Fruit fly (Drosophila melanogaster) whole organism, embryonic: ENCODE data around the gene Rcd2.

ENCODE experiments used
- Asciz ChIP-seq: fragments of 200-800 bp; sonication (Bioruptor generic); optimal IDR thresholded peaks from 2 replicates; lab custom pipeline; 2017; ENCODE audit warnings: missing biosample characterization, mild to moderate bottlenecking, missing genetic modification characterization, missing genetic modification reagents
- Bgb ChIP-seq: fragments of 200-800 bp; sonication (Bioruptor generic); IDR thresholded peaks from 2 replicates; pipeline ENCODE4 v1.3.6; 2022; ENCODE audit warnings: missing biosample characterization, missing genetic modification characterization; ENCODE audit not compliant: partially characterized antibody
- CG11247 ChIP-seq: fragments of 200-800 bp; sonication (Bioruptor generic); IDR thresholded peaks from 2 replicates; pipeline ENCODE4 v1.3.6; 2022; ENCODE audit warnings: missing biosample characterization, missing genetic modification characterization
- CG11695 ChIP-seq: fragments of 200-800 bp; sonication (Bioruptor generic); IDR thresholded peaks from 3 replicates; pipeline ENCODE4 v1.3.6; 2022; ENCODE audit warnings: missing biosample characterization, missing genetic modification characterization
- CG12155 ChIP-seq: fragments of 200-800 bp; sonication (Bioruptor generic); optimal IDR thresholded peaks from 3 replicates; lab custom pipeline; 2016; ENCODE audit warnings: missing biosample characterization, missing genetic modification characterization
- CG13287 ChIP-seq: fragments of 200-800 bp; sonication (Bioruptor generic); IDR thresholded peaks from 2 replicates; pipeline ENCODE4 v1.3.6; 2022; ENCODE audit warnings: missing biosample characterization, missing genetic modification characterization; ENCODE audit not compliant: partially characterized antibody
- CG13894 ChIP-seq: fragments of 200-800 bp; sonication (Bioruptor generic); optimal IDR thresholded peaks from 3 replicates; lab custom pipeline; 2018; ENCODE audit warnings: missing biosample characterization, mild to moderate bottlenecking, missing genetic modification characterization, moderate library complexity
- CG18011 ChIP-seq: fragments of 200-800 bp; sonication (Bioruptor generic); optimal IDR thresholded peaks from 2 replicates; lab custom pipeline; 2017; ENCODE audit warnings: missing biosample characterization, missing genetic modification characterization, mild to moderate bottlenecking, moderate library complexity, missing genotype
- CG2199 ChIP-seq: fragments of 200-800 bp; sonication (Bioruptor generic); IDR thresholded peaks from 3 replicates; pipeline ENCODE4 v1.3.6; 2022; ENCODE audit warnings: missing biosample characterization, missing genetic modification characterization
- CG2202 ChIP-seq: fragments of 200-800 bp; sonication (Bioruptor generic); optimal IDR thresholded peaks from 2 replicates; lab custom pipeline; 2018; ENCODE audit warnings: missing biosample characterization, mild to moderate bottlenecking, missing genetic modification characterization
- CG30020 ChIP-seq: fragments of 200-800 bp; optimal IDR thresholded peaks from 2 replicates; lab custom pipeline; 2019; ENCODE audit warnings: missing biosample characterization, mild to moderate bottlenecking, missing genetic modification characterization, moderate library complexity
- CG30403 ChIP-seq: fragments of 200-800 bp; sonication (Bioruptor generic); optimal IDR thresholded peaks from 3 replicates; lab custom pipeline; 2016; ENCODE audit warnings: missing biosample characterization, missing genetic modification characterization
- CG32767 ChIP-seq: fragments of 200-800 bp; sonication (Bioruptor generic); IDR thresholded peaks from 2 replicates; pipeline ENCODE4 v1.3.6; 2022; ENCODE audit warnings: missing biosample characterization, missing genetic modification characterization
- CG32772 ChIP-seq: fragments of 200-800 bp; sonication (Bioruptor generic); IDR thresholded peaks from 2 replicates; pipeline ENCODE4 v1.3.6; 2022; ENCODE audit warnings: missing biosample characterization, missing genetic modification characterization
- CG3281 ChIP-seq: fragments of 200-800 bp; sonication (Bioruptor generic); optimal IDR thresholded peaks from 3 replicates; lab custom pipeline; 2017; ENCODE audit warnings: missing biosample characterization, mild to moderate bottlenecking, missing genetic modification characterization
- CG4820 ChIP-seq: fragments of 200-800 bp; sonication (Bioruptor generic); optimal IDR thresholded peaks from 3 replicates; lab custom pipeline; 2016; ENCODE audit warnings: missing biosample characterization, missing genetic modification characterization
- CG6175 ChIP-seq: fragments of 200-800 bp; sonication (Bioruptor generic); IDR thresholded peaks from 3 replicates; pipeline ENCODE4 v1.3.6; 2022; ENCODE audit warnings: missing biosample characterization, missing genetic modification characterization
- CG7745 ChIP-seq: fragments of 200-800 bp; sonication (Bioruptor generic); optimal IDR thresholded peaks from 2 replicates; lab custom pipeline; 2018; ENCODE audit warnings: missing biosample characterization, mild to moderate bottlenecking, missing genetic modification characterization, moderate library complexity
- Camta ChIP-seq: fragments of 200-800 bp; sonication (Bioruptor generic); optimal IDR thresholded peaks from 2 replicates; lab custom pipeline; 2016; ENCODE audit warnings: missing biosample characterization, missing genetic modification characterization
- CkIIα-i1 ChIP-seq: fragments of 200-800 bp; sonication (Bioruptor generic); IDR thresholded peaks from 2 replicates; pipeline ENCODE4 v1.3.6; 2022; ENCODE audit warnings: missing biosample characterization, missing genetic modification characterization
- Dref ChIP-seq: fragments of 200-800 bp; sonication (Bioruptor generic); IDR thresholded peaks from 2 replicates; pipeline ENCODE4 v1.3.6; 2022; ENCODE audit warnings: missing biosample characterization, missing genetic modification characterization
- Fer1 ChIP-seq: fragments of 200-800 bp; sonication (Bioruptor generic); optimal IDR thresholded peaks from 2 replicates; lab custom pipeline; 2017; ENCODE audit warnings: missing biosample characterization, mild to moderate bottlenecking, missing genetic modification characterization
- Gsc ChIP-seq: fragments of 200-800 bp; sonication (Bioruptor generic); IDR thresholded peaks from 2 replicates; pipeline ENCODE4 v1.3.6; 2022; ENCODE audit warnings: missing biosample characterization, missing genetic modification characterization
- Med ChIP-seq: fragments of 200-800 bp; sonication (Bioruptor generic); peaks from one replicate; lab custom pipeline; 2016; ENCODE audit warnings: missing biosample characterization, missing genetic modification characterization, mild to moderate bottlenecking, inconsistent platforms, moderate library complexity
- Neu2 ChIP-seq: fragments of 200-800 bp; sonication (Bioruptor generic); optimal IDR thresholded peaks from 3 replicates; lab custom pipeline; 2016; ENCODE audit warnings: missing biosample characterization, missing genetic modification characterization, borderline replicate concordance
- Pdp1 ChIP-seq, 2 experiments: fragments of 200-800 bp; sonication (Bioruptor generic); optimal IDR thresholded peaks; 3 replicates each; lab custom pipeline; 2016; ENCODE audit warnings: missing biosample characterization in 2 of 2, missing genetic modification characterization in 2 of 2, mild to moderate bottlenecking in 1 of 2, moderate library complexity in 1 of 2
- Ravus ChIP-seq: fragments of 200-800 bp; sonication (Bioruptor generic); IDR thresholded peaks from 2 replicates; pipeline ENCODE4 v1.3.6; 2022; ENCODE audit warnings: missing biosample characterization, missing genetic modification characterization
- TFAM ChIP-seq: fragments of 200-800 bp; sonication (Bioruptor generic); optimal IDR thresholded peaks from 2 replicates; lab custom pipeline; 2017; ENCODE audit warnings: missing biosample characterization, missing genetic modification characterization, inconsistent platforms
- cato ChIP-seq: fragments of 200-800 bp; sonication (Bioruptor generic); optimal IDR thresholded peaks from 2 replicates; lab custom pipeline; 2016; ENCODE audit warnings: missing biosample characterization, missing genetic modification characterization, borderline replicate concordance
- eve ChIP-seq, 2 experiments: fragments of >200 bp; optimal IDR thresholded peaks; 2 replicates each; lab custom pipeline; 2017; ENCODE audit warnings: missing biosample characterization in 2 of 2, missing genetic modification characterization in 2 of 2
- exex ChIP-seq: fragments of 200-800 bp; sonication (Bioruptor generic); optimal IDR thresholded peaks from 4 replicates; lab custom pipeline; 2018; ENCODE audit warnings: missing biosample characterization, mild to moderate bottlenecking, missing genetic modification characterization, moderate library complexity
- fd3F ChIP-seq: fragments of 200-800 bp; sonication (Bioruptor generic); optimal IDR thresholded peaks from 2 replicates; lab custom pipeline; 2018; ENCODE audit warnings: missing biosample characterization, mild to moderate bottlenecking, missing genetic modification characterization, moderate library complexity
- gem ChIP-seq: fragments of 200-800 bp; sonication (Bioruptor generic); optimal IDR thresholded peaks from 2 replicates; lab custom pipeline; 2019; ENCODE audit warnings: missing biosample characterization, mild to moderate bottlenecking, missing genetic modification characterization, moderate library complexity
- lola ChIP-seq, 3 experiments: fragments of >200 bp in 2 of 3; fragments of 200-800 bp in 1 of 3; sonication (Bioruptor generic) in 1 of 3; optimal IDR thresholded peaks; 2 replicates each; lab custom pipeline; 2017 to 2019; ENCODE audit warnings: missing biosample characterization in 3 of 3, missing genetic modification characterization in 3 of 3, mild to moderate bottlenecking in 1 of 3, moderate library complexity in 1 of 3
- nau ChIP-seq: fragments of 200-800 bp; sonication (Bioruptor generic); optimal IDR thresholded peaks from 3 replicates; lab custom pipeline; 2017; ENCODE audit warnings: missing biosample characterization, mild to moderate bottlenecking, missing genetic modification characterization, missing genetic modification reagents
- rib ChIP-seq: fragments of 200-800 bp; sonication (Bioruptor generic); IDR thresholded peaks from 2 replicates; pipeline ENCODE4 v1.3.6; 2022; ENCODE audit warnings: missing biosample characterization, missing genetic modification characterization
- sens ChIP-seq: fragments of 200-800 bp; sonication (Bioruptor generic); peaks from one replicate; lab custom pipeline; 2016; ENCODE audit warnings: missing biosample characterization, missing genetic modification characterization
- tll ChIP-seq, 2 experiments: fragments of 200-800 bp in 1 of 2; fragments of >200 bp in 1 of 2; sonication (Bioruptor generic) in 1 of 2; optimal IDR thresholded peaks; 2 replicates each; lab custom pipeline; 2017 to 2019; ENCODE audit warnings: missing biosample characterization in 2 of 2, missing genetic modification characterization in 2 of 2, mild to moderate bottlenecking in 1 of 2, moderate library complexity in 1 of 2
- ttk ChIP-seq: fragments of 200-800 bp; sonication (Bioruptor generic); IDR thresholded peaks from 2 replicates; pipeline ENCODE4 v2.1.2; 2022; ENCODE audit warnings: missing biosample characterization, missing genetic modification characterization

Gene Rcd2

dm6 chr3L:20537655-20538300 lies 2.4 kb downstream of the Rcd2 start (continued):
- TF ChIP-seq CG2199 (GFP tag; lab: Robert Waterston, UW) (no peak), Fer1 (GFP tag; lab: Kevin White, UChicago) (peak; percentile 10), Med (peak; percentile 81), CG12155 (GFP tag; lab: Kevin White, UChicago) (no peak), CG7745 (tag; lab: Kevin White, UChicago) (no peak), CG18011 (GFP tag; lab: Kevin White, UChicago) (no peak), rib (GFP tag; lab: Robert Waterston, UW) (0 out of 2 replicates have a peak, but pooled peaks have one; percentile 8), CG30403 (GFP tag; lab: Kevin White, UChicago) (no peak), cato (GFP tag; lab: Kevin White, UChicago) (no peak), exex (tag; lab: Kevin White, UChicago) (peak; percentile 43), TFAM (no peak), Gsc (GFP tag; lab: Robert Waterston, UW) (no peak), Ravus (GFP tag; lab: Robert Waterston, UW) (no peak), Bgb (GFP tag; lab: Robert Waterston, UW) (no peak), CG32767 (no peak), nau (GFP tag; lab: Kevin White, UChicago) (no peak), Asciz (GFP tag; lab: Kevin White, UChicago) (no peak), CG3281 (peak; percentile 40), CG11695 (GFP tag; lab: Robert Waterston, UW) (0 out of 3 replicates have a peak, but pooled peaks have one; percentile 17)

- TF ChIP-seq lola (GFP tag; optimal IDR thresholded peaks at IDR 0.05; lab: Kevin White, UChicago) (peak in 1 of 3 experiments; percentile 24), Dref (GFP tag; lab: Robert Waterston, UW) (no peak), CG13287 (GFP tag; lab: Robert Waterston, UW) (no peak), gem (tag; lab: Kevin White, UChicago) (peak; percentile 0), CG30020 (no peak), ttk (no peak), fd3F (GFP tag; lab: Kevin White, UChicago) (no peak), Pdp1 (GFP tag; optimal IDR thresholded peaks at IDR 0.05; lab: Kevin White, UChicago) (peak in 1 of 2 experiments; percentile 15), CG4820 (GFP tag; lab: Kevin White, UChicago) (no peak), sens (GFP tag; lab: Kevin White, UChicago) (peak; percentile 72), CkIIα-i1 (GFP tag; lab: Robert Waterston, UW) (no peak), Med (peak; percentile 62), CG2202 (no peak), CG32772 (GFP tag; lab: Robert Waterston, UW) (no peak), eve (GFP tag; optimal IDR thresholded peaks at IDR 0.05; lab: Kevin White, UChicago) (no peak), Neu2 (no peak), tll (GFP tag; optimal IDR thresholded peaks at IDR 0.05; lab: Kevin White, UChicago) (no peak), CG13894 (tag; lab: Kevin White, UChicago) (peak; percentile 15), CG11247 (GFP tag; lab: Robert Waterston, UW) (no peak), CG6175 (GFP tag; lab: Robert Waterston, UW) (no peak), Camta (GFP tag; lab: Kevin White, UChicago) (no peak)
- TF ChIP-seq, all 482 proteins: peak for 6
These were observed 3.3 kb downstream of the Rcd2 start for dm6 chr3L:20536919-20537318.
